Fruit fly (Drosophila melanogaster) whole organism, prepupa: ENCODE results near the gene CG17362.

Experiments used
- CG10669 ChIP-seq: fragments of 200-800 bp; sonication (Bioruptor generic); optimal IDR thresholded peaks from 3 replicates; lab custom pipeline; 2018; ENCODE audit warnings: missing biosample characterization, mild to moderate bottlenecking, missing genetic modification characterization, moderate library complexity
- CG11294 ChIP-seq: fragments of 200-800 bp; sonication (Bioruptor generic); IDR thresholded peaks from 2 replicates; pipeline ENCODE4 v1.3.6; 2022; ENCODE audit warnings: missing biosample characterization, missing genetic modification characterization
- CG11902 ChIP-seq: fragments of 200-800 bp; sonication (Bioruptor generic); optimal IDR thresholded peaks from 3 replicates; lab custom pipeline; 2016; ENCODE audit warnings: missing biosample characterization, missing genetic modification characterization
- CG1621 ChIP-seq: fragments of 200-800 bp; sonication (Bioruptor generic); optimal IDR thresholded peaks from 3 replicates; lab custom pipeline; 2018; ENCODE audit warnings: missing biosample characterization, mild to moderate bottlenecking, missing genetic modification characterization
- CG3032 ChIP-seq: fragments of 200-800 bp; optimal IDR thresholded peaks from 2 replicates; lab custom pipeline; 2019; ENCODE audit warnings: missing biosample characterization, mild to moderate bottlenecking, missing genetic modification characterization, moderate library complexity
- CG31627 ChIP-seq: fragments of 200-800 bp; sonication (Bioruptor generic); optimal IDR thresholded peaks from 3 replicates; lab custom pipeline; 2016; ENCODE audit warnings: missing biosample characterization, missing genetic modification characterization
- CG32006 ChIP-seq: fragments of 200-800 bp; sonication (Bioruptor generic); optimal IDR thresholded peaks from 3 replicates; lab custom pipeline; 2017; ENCODE audit warnings: missing biosample characterization, mild to moderate bottlenecking, missing genetic modification characterization
- CG3919 ChIP-seq: fragments of 200-800 bp; sonication (Bioruptor generic); optimal IDR thresholded peaks from 3 replicates; lab custom pipeline; 2016; ENCODE audit warnings: missing biosample characterization, missing genetic modification characterization
- CG4318 ChIP-seq: fragments of 200-800 bp; sonication (Bioruptor generic); optimal IDR thresholded peaks from 3 replicates; lab custom pipeline; 2017; ENCODE audit warnings: missing biosample characterization, mild to moderate bottlenecking, missing genetic modification characterization
- CG6792 ChIP-seq: fragments of 200-800 bp; sonication (Bioruptor generic); optimal IDR thresholded peaks from 3 replicates; lab custom pipeline; 2016; ENCODE audit warnings: missing biosample characterization, missing genetic modification characterization
- CG7368 ChIP-seq: fragments of 200-800 bp; sonication (Bioruptor generic); optimal IDR thresholded peaks from 3 replicates; lab custom pipeline; 2016; ENCODE audit warnings: missing biosample characterization, missing genetic modification characterization
- CG8319 ChIP-seq: fragments of 200-800 bp; sonication (Bioruptor generic); optimal IDR thresholded peaks from 3 replicates; lab custom pipeline; 2016; ENCODE audit warnings: missing biosample characterization, missing genetic modification characterization
- Eip78C ChIP-seq: fragments of 200-800 bp; sonication (Bioruptor generic); peaks from one replicate; lab custom pipeline; 2016; ENCODE audit warnings: missing biosample characterization, missing genetic modification characterization
- Eip93F ChIP-seq: fragments of 200-800 bp; sonication (Bioruptor generic); optimal IDR thresholded peaks from 2 replicates; lab custom pipeline; 2016; ENCODE audit warnings: missing biosample characterization, mild to moderate bottlenecking, missing genetic modification characterization
- Ets96B ChIP-seq: fragments of 200-800 bp; optimal IDR thresholded peaks from 2 replicates; lab custom pipeline; 2019; ENCODE audit warnings: missing biosample characterization, mild to moderate bottlenecking, missing genetic modification characterization, moderate library complexity
- Gug ChIP-seq: fragments of 200-800 bp; sonication (Bioruptor generic); IDR thresholded peaks from 2 replicates; pipeline ENCODE4 v1.3.6; 2022; ENCODE audit warnings: missing biosample characterization, missing genetic modification characterization
- Hr38 ChIP-seq: sonication (Bioruptor generic); optimal IDR thresholded peaks from 2 replicates; lab custom pipeline; 2016; ENCODE audit warnings: missing biosample characterization, missing genetic modification characterization
- Hr39 ChIP-seq: fragments of 200-800 bp; sonication (Bioruptor generic); optimal IDR thresholded peaks from 2 replicates; lab custom pipeline; 2016; ENCODE audit warnings: missing biosample characterization, missing genetic modification characterization
- OdsH ChIP-seq: fragments of 200-800 bp; sonication (Bioruptor generic); optimal IDR thresholded peaks from 3 replicates; lab custom pipeline; 2016; ENCODE audit warnings: missing biosample characterization, missing genetic modification characterization
- Sox102F ChIP-seq: fragments of 200-800 bp; sonication (Bioruptor generic); optimal IDR thresholded peaks from 2 replicates; lab custom pipeline; 2016; ENCODE audit warnings: missing biosample characterization, mild to moderate bottlenecking, missing genetic modification characterization
- Sox14 ChIP-seq: fragments of 200-800 bp; sonication (Bioruptor generic); optimal IDR thresholded peaks from 3 replicates; lab custom pipeline; 2016; ENCODE audit warnings: missing biosample characterization, missing genetic modification characterization
- Sox15 ChIP-seq: fragments of 200-800 bp; sonication (Bioruptor generic); optimal IDR thresholded peaks from 3 replicates; lab custom pipeline; 2016; ENCODE audit warnings: missing biosample characterization, missing genetic modification characterization
- achi ChIP-seq: fragments of 200-800 bp; sonication (Bioruptor generic); optimal IDR thresholded peaks from 3 replicates; lab custom pipeline; 2016; ENCODE audit warnings: missing biosample characterization, missing genetic modification characterization
- dac ChIP-seq: fragments of 200-800 bp; sonication (Bioruptor generic); optimal IDR thresholded peaks from 2 replicates; lab custom pipeline; 2017; ENCODE audit warnings: missing biosample characterization, mild to moderate bottlenecking, missing genetic modification characterization
- eg ChIP-seq: fragments of 200-800 bp; sonication (Bioruptor generic); IDR thresholded peaks from 3 replicates; pipeline ENCODE4 v1.3.6; 2022; ENCODE audit warnings: missing biosample characterization, missing genetic modification characterization
- esn ChIP-seq: fragments of 200-800 bp; sonication (Bioruptor generic); optimal IDR thresholded peaks from 2 replicates; lab custom pipeline; 2016; ENCODE audit warnings: missing biosample characterization, mild to moderate bottlenecking, missing genetic modification characterization, moderate library complexity
- fd85E ChIP-seq: fragments of 200-800 bp; sonication (Bioruptor generic); optimal IDR thresholded peaks from 3 replicates; lab custom pipeline; 2016; ENCODE audit warnings: missing biosample characterization, missing genetic modification characterization
- fkh ChIP-seq: fragments of 200-800 bp; sonication (Bioruptor generic); optimal IDR thresholded peaks from 3 replicates; lab custom pipeline; 2017; ENCODE audit warnings: missing biosample characterization, mild to moderate bottlenecking, missing genetic modification characterization, moderate library complexity
- lz ChIP-seq: fragments of 200-800 bp; sonication (Bioruptor generic); optimal IDR thresholded peaks from 3 replicates; lab custom pipeline; 2016; ENCODE audit warnings: missing biosample characterization, missing genetic modification characterization
- net ChIP-seq: fragments of 200-800 bp; sonication (Bioruptor generic); optimal IDR thresholded peaks from 3 replicates; lab custom pipeline; 2016; ENCODE audit warnings: missing biosample characterization, missing genetic modification characterization
- salr ChIP-seq, 2 experiments: fragments of 200-800 bp; sonication (Bioruptor generic); optimal IDR thresholded peaks; 3 replicates each; lab custom pipeline; 2016 to 2018; ENCODE audit warnings: missing biosample characterization in 2 of 2, missing genetic modification characterization in 2 of 2, mild to moderate bottlenecking in 1 of 2
- spab ChIP-seq: fragments of 200-800 bp; sonication (Bioruptor generic); optimal IDR thresholded peaks from 2 replicates; lab custom pipeline; 2017; ENCODE audit warnings: missing biosample characterization, mild to moderate bottlenecking, missing genetic modification characterization, missing genetic modification reagents
- ss ChIP-seq, 2 experiments: fragments of 200-800 bp; sonication (Bioruptor generic); optimal IDR thresholded peaks; 2 replicates in 1 of 2; 3 replicates in 1 of 2; lab custom pipeline; 2017 to 2018; ENCODE audit warnings: mild to moderate bottlenecking in 2 of 2, missing biosample characterization in 2 of 2, missing genetic modification characterization in 2 of 2, moderate library complexity in 1 of 2
- svp ChIP-seq: fragments of 200-800 bp; sonication (Bioruptor generic); peaks from one replicate; lab custom pipeline; 2016; ENCODE audit warnings: missing biosample characterization, missing genetic modification characterization
- vri ChIP-seq: fragments of 200-800 bp; sonication (Bioruptor generic); optimal IDR thresholded peaks from 3 replicates; lab custom pipeline; 2016; ENCODE audit warnings: missing biosample characterization, mild to moderate bottlenecking, missing genetic modification characterization

The CG17362 gene

DNA sequence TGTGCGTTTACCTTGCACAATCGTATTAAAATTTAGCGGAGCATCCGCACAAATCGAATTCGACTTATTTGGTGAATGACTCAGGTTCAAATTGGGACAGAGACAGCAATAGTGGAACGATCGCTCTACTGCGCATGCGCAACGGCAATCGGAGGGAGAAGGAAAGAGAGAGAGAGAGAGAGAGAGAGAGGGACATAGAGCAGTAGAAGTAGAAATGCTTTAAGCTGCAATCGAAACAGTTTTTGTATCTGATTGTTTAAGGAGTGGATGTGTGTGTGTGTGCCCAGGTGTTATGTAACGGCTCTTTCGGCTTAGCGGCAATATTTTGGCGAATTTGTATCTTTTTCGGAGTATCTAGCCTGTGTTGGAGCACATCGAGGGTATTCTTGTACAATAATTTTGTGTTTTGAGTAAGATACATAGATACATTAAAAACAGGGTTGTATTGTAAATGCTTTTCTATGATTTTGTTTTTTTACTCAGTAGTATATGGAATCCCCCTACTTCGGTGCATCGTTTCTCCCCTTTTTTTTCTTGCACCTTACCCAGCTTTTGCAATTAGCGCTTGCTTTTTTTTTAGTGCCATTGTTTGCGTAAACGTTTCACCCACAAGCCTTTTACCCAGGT, 36.9 kb upstream of the CG17362 start (continued):
- TF ChIP-seq CG11294 (GFP tag; lab: Robert Waterston, UW), result no peak
- TF ChIP-seq OdsH, result no peak
- peak; percentile 28 for TF ChIP-seq fkh (GFP tag; lab: Kevin White, UChicago)
- no peak for TF ChIP-seq CG3032 (tag; lab: Kevin White, UChicago)
- TF ChIP-seq CG11902, result no peak
- TF ChIP-seq CG1621 (tag; lab: Kevin White, UChicago), result no peak
- peak; percentile 44 for TF ChIP-seq CG6792 (GFP tag; lab: Kevin White, UChicago)
- peak; percentile 46 for TF ChIP-seq Sox14 (GFP tag; lab: Kevin White, UChicago)
- TF ChIP-seq, all 60 proteins: peak for 27

DNA sequence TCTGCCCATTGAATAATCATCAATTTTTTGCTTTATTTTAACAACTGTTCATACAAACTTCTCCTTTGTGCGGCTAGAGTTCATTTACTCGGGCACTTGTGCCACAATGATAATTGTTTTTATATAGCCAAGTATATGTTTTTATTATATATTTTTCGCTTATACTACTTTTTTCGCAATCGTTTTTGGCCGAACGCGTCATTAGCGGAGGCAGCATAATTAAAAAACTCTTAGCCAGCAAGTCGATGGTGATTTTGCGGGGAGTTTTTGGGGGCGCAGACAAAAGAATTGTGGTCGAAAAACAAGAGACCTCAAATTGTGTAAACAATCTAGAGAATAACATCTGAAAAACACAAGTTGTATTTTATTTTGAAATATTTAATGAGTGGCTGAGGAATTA, 34.9 kb upstream of the CG17362 start:
- no peak for TF ChIP-seq CG31627 (GFP tag; lab: Kevin White, UChicago)
- TF ChIP-seq CG11902, result no peak
- TF ChIP-seq vri (GFP tag; lab: Kevin White, UChicago), result peak; percentile 59
- TF ChIP-seq CG4318, result no peak
- no peak for TF ChIP-seq fd85E (GFP tag; lab: Kevin White, UChicago)
- TF ChIP-seq fkh (GFP tag; lab: Kevin White, UChicago), result peak; percentile 7

DNA sequence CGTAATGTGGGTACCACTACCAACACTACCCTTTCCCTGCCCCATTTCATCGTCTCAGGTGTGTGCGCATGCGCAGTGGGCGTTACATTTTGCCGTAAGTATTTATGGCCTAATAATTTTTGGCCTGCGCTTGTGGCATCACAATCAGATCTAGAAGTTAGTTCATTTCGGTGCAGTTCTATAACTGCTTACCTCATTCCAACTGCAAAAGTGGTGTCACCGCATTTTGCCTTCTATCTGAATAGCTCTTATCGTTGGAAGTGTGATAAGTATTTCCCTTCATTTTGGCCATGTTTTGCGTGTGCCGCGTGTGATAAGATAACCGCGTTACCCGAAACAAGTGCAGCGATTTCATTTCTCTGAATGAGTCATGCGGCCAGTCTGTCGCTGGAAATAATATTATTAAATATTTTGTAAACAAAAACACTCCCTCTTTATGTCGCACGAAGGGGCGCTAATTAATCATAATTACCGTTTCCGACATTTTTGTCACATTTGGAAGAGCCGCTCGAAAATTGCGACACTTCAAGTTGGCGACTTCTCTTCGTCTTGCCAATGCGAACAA, 33.9 kb upstream of the CG17362 start:
- no peak for TF ChIP-seq OdsH
- TF ChIP-seq esn, result peak; percentile 8
- peak; percentile 80 for TF ChIP-seq Eip93F (GFP tag; lab: Kevin White, UChicago)
- TF ChIP-seq net (GFP tag; lab: Kevin White, UChicago), result no peak
- TF ChIP-seq CG10669, result no peak
- no peak for TF ChIP-seq eg (GFP tag; lab: Robert Waterston, UW)
- no peak for TF ChIP-seq Sox15 (GFP tag; lab: Kevin White, UChicago)
- TF ChIP-seq Hr39 (GFP tag; lab: Kevin White, UChicago), result no peak
- no peak for TF ChIP-seq Gug
- no peak for TF ChIP-seq achi (GFP tag; lab: Kevin White, UChicago)
- TF ChIP-seq svp, result no peak
- peak; percentile 38 for TF ChIP-seq Eip78C (GFP tag; lab: Kevin White, UChicago)
- TF ChIP-seq spab (GFP tag; lab: Kevin White, UChicago), result no peak
- TF ChIP-seq CG3919, result no peak
- no peak for TF ChIP-seq Sox102F (GFP tag; lab: Kevin White, UChicago)
- TF ChIP-seq vri (GFP tag; lab: Kevin White, UChicago), result peak; percentile 96
- TF ChIP-seq fkh (GFP tag; lab: Kevin White, UChicago), result no peak
- TF ChIP-seq Hr38 (GFP tag; lab: Kevin White, UChicago), result no peak
- TF ChIP-seq CG7368 (GFP tag; lab: Kevin White, UChicago), result no peak
- no peak for TF ChIP-seq CG8319 (GFP tag; lab: Kevin White, UChicago)
- no peak for TF ChIP-seq CG32006 (GFP tag; lab: Kevin White, UChicago)
- no peak for TF ChIP-seq CG11902
- no peak for TF ChIP-seq dac (GFP tag; lab: Kevin White, UChicago)
- TF ChIP-seq ss (GFP tag; optimal IDR thresholded peaks at IDR 0.05; lab: Kevin White, UChicago), result no peak

DNA sequence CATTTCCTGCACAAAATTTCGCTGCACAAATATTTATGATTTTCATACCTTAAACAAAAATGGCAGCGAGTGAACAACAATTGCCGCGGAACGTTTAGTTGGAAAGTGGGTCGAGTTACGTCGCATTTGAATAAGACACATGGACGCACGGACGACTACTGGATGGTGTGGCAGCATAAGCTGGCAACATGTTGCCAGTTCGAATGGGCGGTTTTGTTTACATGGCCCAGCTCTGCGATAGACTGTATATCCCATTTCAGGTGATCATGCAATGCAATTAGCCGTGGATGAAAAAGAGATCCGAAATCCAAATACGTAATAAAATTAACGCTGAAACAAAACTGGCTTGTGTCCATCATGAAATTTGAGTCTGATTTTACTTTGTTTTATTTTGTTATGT, 29.8 kb upstream of the CG17362 start:
- TF ChIP-seq lz, result no peak
- TF ChIP-seq esn, result no peak
- no peak for TF ChIP-seq Sox15 (GFP tag; lab: Kevin White, UChicago)
- TF ChIP-seq fd85E (GFP tag; lab: Kevin White, UChicago), result no peak
- TF ChIP-seq salr (GFP tag; optimal IDR thresholded peaks at IDR 0.05; lab: Kevin White, UChicago), result no peak
- TF ChIP-seq CG6792 (GFP tag; lab: Kevin White, UChicago), result no peak
- TF ChIP-seq ss (GFP tag; optimal IDR thresholded peaks at IDR 0.05; lab: Kevin White, UChicago), result no peak
- TF ChIP-seq Ets96B, result no peak
